Fruit fly (Drosophila melanogaster) whole organism, embryonic: Measurements from ENCODE around the gene da.

Source experiments
- CG1024 ChIP-seq: fragments of 200-800 bp; sonication (Bioruptor generic); IDR thresholded peaks from 2 replicates; pipeline ENCODE4 v1.3.6; 2022; ENCODE audit warnings: missing biosample characterization, missing genetic modification characterization
- CG10321 ChIP-seq: fragments of 200-800 bp; sonication (Bioruptor generic); IDR thresholded peaks from 2 replicates; pipeline ENCODE4 v1.3.6; 2022; ENCODE audit warnings: missing biosample characterization, missing genetic modification characterization
- CG10654 ChIP-seq: fragments of 200-800 bp; sonication (Bioruptor generic); optimal IDR thresholded peaks from 2 replicates; lab custom pipeline; 2016; ENCODE audit warnings: missing biosample characterization, missing genetic modification characterization
- CG12155 ChIP-seq: fragments of 200-800 bp; sonication (Bioruptor generic); optimal IDR thresholded peaks from 3 replicates; lab custom pipeline; 2016; ENCODE audit warnings: missing biosample characterization, missing genetic modification characterization
- CG12942 ChIP-seq: fragments of 200-800 bp; sonication (Bioruptor generic); optimal IDR thresholded peaks from 3 replicates; lab custom pipeline; 2016; ENCODE audit warnings: missing biosample characterization, missing genetic modification characterization
- CG15073 ChIP-seq: fragments of 200-800 bp; sonication (Bioruptor generic); optimal IDR thresholded peaks from 2 replicates; lab custom pipeline; 2016; ENCODE audit warnings: missing biosample characterization, missing genetic modification characterization
- CG1529 ChIP-seq: fragments of 200-800 bp; sonication (Bioruptor generic); optimal IDR thresholded peaks from 3 replicates; lab custom pipeline; 2018; ENCODE audit warnings: missing biosample characterization, missing genetic modification characterization
- CG1647 ChIP-seq: fragments of 200-800 bp; sonication (Bioruptor generic); optimal IDR thresholded peaks from 3 replicates; lab custom pipeline; 2016; ENCODE audit warnings: missing biosample characterization, missing genetic modification characterization
- CG16779 ChIP-seq: fragments of 200-800 bp; sonication (Bioruptor generic); IDR thresholded peaks from 2 replicates; pipeline ENCODE4 v1.3.6; 2022; ENCODE audit warnings: missing biosample characterization, missing genetic modification characterization
- CG16815 ChIP-seq: fragments of 200-800 bp; sonication (Bioruptor generic); optimal IDR thresholded peaks from 3 replicates; lab custom pipeline; 2017; ENCODE audit warnings: missing biosample characterization, mild to moderate bottlenecking, missing genetic modification characterization
- CG17359 ChIP-seq: fragments of 200-800 bp; sonication (Bioruptor generic); optimal IDR thresholded peaks from 3 replicates; lab custom pipeline; 2018; ENCODE audit warnings: missing biosample characterization, mild to moderate bottlenecking, missing genetic modification characterization, moderate library complexity
- CG17385 ChIP-seq: fragments of 200-800 bp; sonication (Bioruptor generic); optimal IDR thresholded peaks from 3 replicates; lab custom pipeline; 2018; ENCODE audit warnings: missing biosample characterization, mild to moderate bottlenecking, missing genetic modification characterization
- CG17802 ChIP-seq: fragments of 200-800 bp; sonication (Bioruptor generic); optimal IDR thresholded peaks from 2 replicates; lab custom pipeline; 2018; ENCODE audit warnings: missing biosample characterization, mild to moderate bottlenecking, missing genetic modification characterization, moderate library complexity
- CG1832 ChIP-seq: fragments of 200-800 bp; sonication (Bioruptor generic); optimal IDR thresholded peaks from 2 replicates; lab custom pipeline; 2017; ENCODE audit warnings: missing biosample characterization, mild to moderate bottlenecking, missing genetic modification characterization, inconsistent platforms
- CG30020 ChIP-seq: fragments of 200-800 bp; optimal IDR thresholded peaks from 2 replicates; lab custom pipeline; 2019; ENCODE audit warnings: missing biosample characterization, mild to moderate bottlenecking, missing genetic modification characterization, moderate library complexity
- CG31365 ChIP-seq: fragments of 200-800 bp; sonication (Bioruptor generic); optimal IDR thresholded peaks from 2 replicates; lab custom pipeline; 2018; ENCODE audit warnings: missing biosample characterization, mild to moderate bottlenecking, missing genetic modification characterization
- CG31441 ChIP-seq: fragments of 200-800 bp; sonication (Bioruptor generic); IDR thresholded peaks from 2 replicates; pipeline ENCODE4 v1.3.6; 2022; ENCODE audit warnings: missing biosample characterization, missing genetic modification characterization
- CG3995 ChIP-seq: fragments of 200-800 bp; sonication (Bioruptor generic); optimal IDR thresholded peaks from 3 replicates; lab custom pipeline; 2016; ENCODE audit warnings: missing biosample characterization, missing genetic modification characterization
- CG4282 ChIP-seq: fragments of 200-800 bp; sonication (Bioruptor generic); optimal IDR thresholded peaks from 2 replicates; lab custom pipeline; 2016; ENCODE audit warnings: missing biosample characterization, missing genetic modification characterization
- CG4328 ChIP-seq: fragments of 200-800 bp; sonication (Bioruptor generic); optimal IDR thresholded peaks from 3 replicates; lab custom pipeline; 2017; ENCODE audit warnings: missing biosample characterization, missing genetic modification reagents, missing genetic modification characterization
- CG5245 ChIP-seq: fragments of 200-800 bp; sonication (Bioruptor generic); optimal IDR thresholded peaks from 3 replicates; lab custom pipeline; 2016; ENCODE audit warnings: missing biosample characterization, missing genetic modification characterization
- CG9215 ChIP-seq: fragments of 200-800 bp; sonication (Bioruptor generic); IDR thresholded peaks from 2 replicates; pipeline ENCODE4 v1.3.6; 2022; ENCODE audit warnings: missing biosample characterization, missing genetic modification characterization
- Dp ChIP-seq: fragments of 200-800 bp; sonication (Bioruptor generic); optimal IDR thresholded peaks from 2 replicates; lab custom pipeline; 2018; ENCODE audit warnings: missing biosample characterization, mild to moderate bottlenecking, missing genetic modification characterization, moderate library complexity
- Elba2 ChIP-seq: fragments of 200-800 bp; sonication (Bioruptor generic); optimal IDR thresholded peaks from 3 replicates; lab custom pipeline; 2016; ENCODE audit warnings: missing biosample characterization, missing genetic modification characterization
- HLHmδ ChIP-seq: fragments of 200-800 bp; sonication (Bioruptor generic); optimal IDR thresholded peaks from 2 replicates; lab custom pipeline; 2018; ENCODE audit warnings: missing biosample characterization, mild to moderate bottlenecking, missing genetic modification characterization, moderate library complexity
- Hmx ChIP-seq: fragments of 200-800 bp; sonication (Bioruptor generic); optimal IDR thresholded peaks from 2 replicates; lab custom pipeline; 2016; ENCODE audit warnings: missing biosample characterization, missing genetic modification characterization
- Max ChIP-seq: fragments of 200-800 bp; sonication (Bioruptor generic); optimal IDR thresholded peaks from 2 replicates; lab custom pipeline; 2016; ENCODE audit warnings: missing biosample characterization, mild to moderate bottlenecking, missing genetic modification characterization
- NC2β ChIP-seq: fragments of 200-800 bp; sonication (Bioruptor generic); optimal IDR thresholded peaks from 2 replicates; lab custom pipeline; 2016; ENCODE audit warnings: missing biosample characterization, missing genetic modification characterization
- NK7.1 ChIP-seq: fragments of 200-800 bp; sonication (Bioruptor generic); optimal IDR thresholded peaks from 3 replicates; lab custom pipeline; 2016; ENCODE audit warnings: missing biosample characterization, missing genetic modification characterization
- Poxn ChIP-seq: fragments of 200-800 bp; sonication (Bioruptor generic); IDR thresholded peaks from 2 replicates; pipeline ENCODE4 v1.3.6; 2022; ENCODE audit warnings: missing biosample characterization, missing genetic modification characterization
- Xrp1 ChIP-seq: fragments of 200-800 bp; sonication (Bioruptor generic); IDR thresholded peaks from 2 replicates; pipeline ENCODE4 v1.3.6; 2022; ENCODE audit warnings: missing biosample characterization, missing genetic modification characterization
- cg ChIP-seq: fragments of 200-800 bp; sonication (Bioruptor generic); optimal IDR thresholded peaks from 3 replicates; lab custom pipeline; 2019; ENCODE audit warnings: missing biosample characterization, mild to moderate bottlenecking, missing genetic modification characterization, moderate library complexity
- ci ChIP-seq: fragments of 200-800 bp; sonication (Bioruptor generic); IDR thresholded peaks from 3 replicates; pipeline ENCODE4 v1.3.6; 2022; ENCODE audit warnings: missing biosample characterization, missing genetic modification characterization
- croc ChIP-seq: fragments of 200-800 bp; sonication (Bioruptor generic); conservative IDR thresholded peaks from 3 replicates; pipeline ENCODE4 v1.3.6; 2022; ENCODE audit warnings: missing biosample characterization, missing genetic modification characterization
- ems ChIP-seq: fragments of 200-800 bp; sonication (Bioruptor generic); optimal IDR thresholded peaks from 3 replicates; lab custom pipeline; 2016; ENCODE audit warnings: missing biosample characterization, missing genetic modification characterization
- fd96Cb ChIP-seq: fragments of 200-800 bp; sonication (Bioruptor generic); optimal IDR thresholded peaks from 2 replicates; lab custom pipeline; 2018; ENCODE audit warnings: missing biosample characterization, mild to moderate bottlenecking, missing genetic modification characterization, moderate library complexity
- gcm ChIP-seq: fragments of 200-800 bp; sonication (Bioruptor generic); optimal IDR thresholded peaks from 2 replicates; lab custom pipeline; 2019; ENCODE audit warnings: missing biosample characterization, mild to moderate bottlenecking, missing genetic modification characterization, moderate library complexity
- gcm2 ChIP-seq: fragments of 200-800 bp; sonication (Bioruptor generic); optimal IDR thresholded peaks from 2 replicates; lab custom pipeline; 2016; ENCODE audit warnings: missing biosample characterization, missing genetic modification characterization
- ham ChIP-seq: fragments of 200-800 bp; sonication (Bioruptor generic); IDR thresholded peaks from 2 replicates; pipeline ENCODE4 v1.3.6; 2022; ENCODE audit warnings: missing biosample characterization, missing genetic modification characterization
- hkb ChIP-seq, 2 experiments: fragments of 200-800 bp in 1 of 2; fragments of >200 bp in 1 of 2; sonication (Bioruptor generic) in 1 of 2; IDR thresholded peaks in 1 of 2; optimal IDR thresholded peaks in 1 of 2; 2 replicates each; pipeline versions ENCODE4 v1.3.6 to Lab custom; 2017 to 2022; ENCODE audit warnings: missing biosample characterization in 1 of 2, missing genetic modification characterization in 1 of 2
- lov ChIP-seq, 2 experiments: fragments of 200-800 bp in 1 of 2; fragments of >200 bp in 1 of 2; sonication (Bioruptor generic) in 1 of 2; IDR thresholded peaks in 1 of 2; optimal IDR thresholded peaks in 1 of 2; 2 replicates in 1 of 2; 3 replicates in 1 of 2; pipeline versions ENCODE4 v1.3.6 to Lab custom; 2017 to 2022; ENCODE audit warnings: missing biosample characterization in 1 of 2, missing genetic modification characterization in 1 of 2
- pum ChIP-seq: fragments of 200-800 bp; sonication (Bioruptor generic); optimal IDR thresholded peaks from 2 replicates; lab custom pipeline; 2016; ENCODE audit warnings: missing biosample characterization, missing genetic modification characterization
- scrt ChIP-seq: fragments of 200-800 bp; sonication (Bioruptor generic); optimal IDR thresholded peaks from 2 replicates; lab custom pipeline; 2018; ENCODE audit warnings: missing biosample characterization, mild to moderate bottlenecking, missing genetic modification characterization, moderate library complexity
- slbo ChIP-seq: fragments of 200-800 bp; sonication (Bioruptor generic); IDR thresholded peaks from 2 replicates; pipeline ENCODE4 v1.3.6; 2022; ENCODE audit warnings: missing biosample characterization, missing genetic modification characterization
- stc ChIP-seq: fragments of 200-800 bp; sonication (Bioruptor generic); IDR thresholded peaks from 2 replicates; pipeline ENCODE4 v1.3.6; 2022; ENCODE audit warnings: missing biosample characterization, missing genetic modification characterization
- unc-4 ChIP-seq: fragments of 200-800 bp; sonication (Bioruptor generic); IDR thresholded peaks from 2 replicates; pipeline ENCODE4 v1.3.6; 2022; ENCODE audit warnings: missing biosample characterization, missing genetic modification characterization; ENCODE audit not compliant: partially characterized antibody
- usp ChIP-seq: fragments of >200 bp; optimal IDR thresholded peaks from 2 replicates; lab custom pipeline; 2017; ENCODE audit warnings: missing biosample characterization, missing genetic modification characterization
- wek ChIP-seq: fragments of 200-800 bp; sonication (Bioruptor generic); optimal IDR thresholded peaks from 3 replicates; lab custom pipeline; 2018; ENCODE audit warnings: missing biosample characterization, mild to moderate bottlenecking, missing genetic modification characterization, moderate library complexity

Gene da

dm6 chr2L:10428528-10428927, 40.6 kb downstream of the da start, which contains the start of gene CG5188 (continued):
- TF ChIP-seq Max (peak; percentile 40), CG17359 (tag; lab: Kevin White, UChicago) (peak; percentile 60), CG5245 (GFP tag; lab: Kevin White, UChicago) (peak; percentile 7), NK7.1 (GFP tag; lab: Kevin White, UChicago) (no peak), CG12155 (GFP tag; lab: Kevin White, UChicago) (peak; percentile 37), CG4282 (GFP tag; lab: Kevin White, UChicago) (peak; percentile 6), scrt (GFP tag; lab: Kevin White, UChicago) (no peak), stc (GFP tag; lab: Robert Waterston, UW) (peak; percentile 62; the same call in 1 of the 2 replicates), pum (GFP tag; lab: Kevin White, UChicago) (no peak), CG9215 (GFP tag; lab: Robert Waterston, UW) (no peak), CG3995 (GFP tag; lab: Kevin White, UChicago) (peak; percentile 6), ci (GFP tag; lab: Robert Waterston, UW) (peak; percentile 73; the same call in 2 of the 3 replicates), unc-4 (0 out of 2 replicates have a peak, but pooled peaks have one; percentile 26), CG4328 (GFP tag; lab: Kevin White, UChicago) (no peak)
- TF ChIP-seq, all 482 proteins: peak for 176

- TF ChIP-seq CG31365 (tag; lab: Kevin White, UChicago) (no peak), CG15073 (GFP tag; lab: Kevin White, UChicago) (no peak), cg (GFP tag; lab: Kevin White, UChicago) (no peak), Poxn (no peak), CG10654 (GFP tag; lab: Kevin White, UChicago) (peak; percentile 50), gcm (GFP tag; lab: Kevin White, UChicago) (no peak), CG17385 (GFP tag; lab: Kevin White, UChicago) (peak; percentile 66), Hmx (GFP tag; lab: Kevin White, UChicago) (peak; percentile 26), Dp (GFP tag; lab: Kevin White, UChicago) (peak; percentile 6), ham (GFP tag; lab: Robert Waterston, UW) (no peak), wek (GFP tag; lab: Kevin White, UChicago) (peak; percentile 11), NC2β (GFP tag; lab: Kevin White, UChicago) (peak; percentile 70), CG1647 (GFP tag; lab: Kevin White, UChicago) (peak; percentile 47), CG12942 (GFP tag; lab: Kevin White, UChicago) (peak; percentile 71), croc (GFP tag; lab: Robert Waterston, UW) (no peak), CG30020 (peak; percentile 98), CG31441 (GFP tag; lab: Robert Waterston, UW) (peak; percentile 79), CG10321 (GFP tag; lab: Robert Waterston, UW) (no peak), hkb (optimal IDR thresholded peaks at IDR 0.05; lab: Kevin White, UChicago) (no peak), hkb (GFP tag; IDR thresholded peaks at IDR 0.05; lab: Robert Waterston, UW) (peak; percentile 75), CG17802 (tag; lab: Kevin White, UChicago) (peak; percentile 84), CG17359 (tag; lab: Kevin White, UChicago) (peak; percentile 68), CG16779 (0 out of 2 replicates have a peak, but pooled peaks have one; percentile 12), CG1024 (peak; percentile 73), slbo (GFP tag; lab: Robert Waterston, UW) (peak; percentile 86), CG1529 (GFP tag; lab: Kevin White, UChicago) (peak; percentile 6), Xrp1 (peak; percentile 71; the same call in 1 of the 2 replicates), usp (GFP tag; lab: Kevin White, UChicago) (no peak), lov (optimal IDR thresholded peaks at IDR 0.05; lab: Kevin White, UChicago) (no peak), lov (GFP tag; IDR thresholded peaks at IDR 0.05; lab: Robert Waterston, UW) (no peak), CG16815 (no peak), gcm2 (GFP tag; lab: Kevin White, UChicago) (no peak), Elba2 (GFP tag; lab: Kevin White, UChicago) (peak; percentile 87), HLHmδ (GFP tag; lab: Kevin White, UChicago) (peak; percentile 30), CG1832 (no peak), ems (GFP tag; lab: Kevin White, UChicago) (peak; percentile 52), fd96Cb (tag; lab: Kevin White, UChicago) (peak; percentile 29)
These were observed 43.0 kb downstream of the da start, which contains the start of the genes Bug22 and TfIIB for dm6 chr2L:10430802-10431476. Bug22 (minus strand) TSS chr2L:10430918. TfIIB (plus strand) TSS chr2L:10431338.
